Fruit fly (Drosophila melanogaster): Measurements from ENCODE around the gene GstD7.

The GstD7 gene

dm6 chr3R:12422379-12422975 is 44.2 kb downstream of the GstD7 start, which contains the start of the genes Scgbeta and CG17202:
Gene Scgbeta, minus strand, starts transcription at chr3R:12422429.
Gene CG17202, plus strand, starts transcription at chr3R:12422768.
- no peak for TF ChIP-seq CG3919 (GFP tag; optimal IDR thresholded peaks at IDR 0.05)
- TF ChIP-seq salr (GFP tag; optimal IDR thresholded peaks at IDR 0.05) = no peak
- peak; percentile 28 for TF ChIP-seq esn (GFP tag; optimal IDR thresholded peaks at IDR 0.05)
- TF ChIP-seq Sox102F (GFP tag; optimal IDR thresholded peaks at IDR 0.05) = no peak

DNA sequence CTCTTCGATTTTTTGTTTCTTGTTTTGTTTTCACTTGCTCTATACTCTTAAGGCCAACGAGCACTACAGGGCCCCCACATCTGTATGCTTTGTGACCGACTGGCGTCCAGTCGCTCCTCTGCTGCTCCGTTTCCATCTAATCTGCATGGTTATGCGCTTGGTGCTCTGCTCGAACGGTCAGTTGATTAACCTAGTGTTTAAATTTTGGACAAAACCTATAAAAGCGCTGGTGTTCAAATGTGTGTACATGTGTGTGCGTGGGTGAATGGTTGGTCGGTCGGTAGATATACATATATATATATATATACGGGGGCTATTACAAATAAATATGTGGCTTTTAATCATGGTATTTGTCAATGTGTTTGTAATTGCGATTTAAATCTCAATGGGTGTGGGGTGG is 45.7 kb downstream of the GstD7 start:
- TF ChIP-seq eg (GFP tag; IDR thresholded peaks at IDR 0.05) (no peak), CG6808 (GFP tag; optimal IDR thresholded peaks at IDR 0.05) (no peak), CG11294 (GFP tag; IDR thresholded peaks at IDR 0.05) (no peak)

DNA sequence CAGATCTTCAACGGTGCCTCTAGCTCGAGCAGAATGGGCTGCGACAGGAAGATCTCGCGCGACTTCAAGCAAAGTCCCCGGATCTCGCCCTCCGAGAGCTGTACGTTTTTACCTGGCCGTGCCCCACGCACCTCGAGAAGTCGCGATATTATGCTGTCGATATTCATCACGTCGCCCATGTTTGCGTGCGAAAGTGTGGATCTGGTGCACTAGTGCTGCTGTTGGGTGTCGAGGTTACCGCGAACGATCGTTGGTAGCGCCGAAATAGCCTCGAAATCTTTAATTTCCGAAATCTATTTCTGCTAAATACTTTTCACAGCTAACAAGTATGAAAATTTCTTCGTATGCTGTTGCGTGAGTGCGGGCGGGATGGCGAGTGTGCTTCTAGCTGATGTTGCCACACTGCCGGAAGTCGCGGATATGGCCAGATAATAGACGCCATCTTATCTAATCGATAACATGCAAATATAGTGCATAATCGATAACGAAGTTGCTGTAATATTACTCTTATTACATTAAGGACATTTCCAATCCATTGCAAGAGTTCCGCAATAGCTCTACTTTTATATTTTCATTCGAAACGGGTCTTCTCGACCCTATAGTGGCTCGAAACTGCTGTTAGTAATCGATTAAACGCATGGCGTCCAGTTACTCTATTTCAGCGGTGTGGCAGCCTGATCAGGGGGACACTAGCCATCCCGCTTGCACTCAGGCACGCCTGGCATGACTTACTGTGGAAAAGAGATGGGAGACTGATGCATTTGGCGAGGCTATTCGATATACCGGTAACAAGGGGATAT is 47.4 kb downstream of the GstD7 start, which contains the start of gene Pp1-87B:
Gene Pp1-87B, minus strand, starts transcription at position 408 of the 800 bp plus-strand sequence.
- no peak for TF ChIP-seq Gug (GFP tag; IDR thresholded peaks at IDR 0.05)
- no peak for TF ChIP-seq Met (GFP tag; optimal IDR thresholded peaks at IDR 0.05)
- TF ChIP-seq Hr38 (GFP tag; optimal IDR thresholded peaks at IDR 0.05) = no peak
- TF ChIP-seq spab (GFP tag; optimal IDR thresholded peaks at IDR 0.05) = no peak
- peak; percentile 5 for TF ChIP-seq CG3032 (tag; optimal IDR thresholded peaks at IDR 0.05)
- no peak for TF ChIP-seq Sox102F (GFP tag; optimal IDR thresholded peaks at IDR 0.05)
- TF ChIP-seq CG6163 (GFP tag; IDR thresholded peaks at IDR 0.05) = no peak
- TF ChIP-seq Eip75B (GFP tag; optimal IDR thresholded peaks at IDR 0.05) = no peak
- TF ChIP-seq Eip93F (GFP tag; optimal IDR thresholded peaks at IDR 0.05) = no peak
- TF ChIP-seq fkh (GFP tag; optimal IDR thresholded peaks at IDR 0.05) = no peak
- TF ChIP-seq topi (GFP tag; optimal IDR thresholded peaks at IDR 0.05) = no peak
- peak; percentile 20 for TF ChIP-seq CG1621 (tag; optimal IDR thresholded peaks at IDR 0.05)
- TF ChIP-seq CG10669 (GFP tag; optimal IDR thresholded peaks at IDR 0.05) = no peak
- TF ChIP-seq CG31627 (GFP tag; optimal IDR thresholded peaks at IDR 0.05) = peak; percentile 29
- TF ChIP-seq Lpt (GFP tag; optimal IDR thresholded peaks at IDR 0.05) = no peak
- TF ChIP-seq CG7368 (GFP tag; optimal IDR thresholded peaks at IDR 0.05) = no peak
- no peak for TF ChIP-seq eg (GFP tag; IDR thresholded peaks at IDR 0.05)
- TF ChIP-seq CG4318 (GFP tag; optimal IDR thresholded peaks at IDR 0.05) = no peak
- no peak for TF ChIP-seq CG8119 (GFP tag; IDR thresholded peaks at IDR 0.05)
- no peak for TF ChIP-seq vri (GFP tag; optimal IDR thresholded peaks at IDR 0.05)
- peak; percentile 17 for TF ChIP-seq esn (GFP tag; optimal IDR thresholded peaks at IDR 0.05)
- TF ChIP-seq CG6792 (GFP tag; optimal IDR thresholded peaks at IDR 0.05) = no peak
- TF ChIP-seq dsx (GFP tag; optimal IDR thresholded peaks at IDR 0.05; ENCODE audit: poor library complexity, severe bottlenecking) = no peak
- TF ChIP-seq CG6276 (GFP tag; optimal IDR thresholded peaks at IDR 0.05) = no peak
- no peak for TF ChIP-seq CG9139 (GFP tag; optimal IDR thresholded peaks at IDR 0.05)
- no peak for TF ChIP-seq svp (GFP tag)
- no peak for TF ChIP-seq CG6854 (GFP tag; optimal IDR thresholded peaks at IDR 0.05)
- TF ChIP-seq achi (GFP tag; optimal IDR thresholded peaks at IDR 0.05) = no peak
- TF ChIP-seq Ets21C (GFP tag; optimal IDR thresholded peaks at IDR 0.05) = no peak
- no peak for TF ChIP-seq pdm3 (GFP tag; optimal IDR thresholded peaks at IDR 0.05)
- no peak for TF ChIP-seq CG15336 (GFP tag; IDR thresholded peaks at IDR 0.05)
- no peak for TF ChIP-seq cyc (GFP tag; optimal IDR thresholded peaks at IDR 0.05)
- TF ChIP-seq Hr39 (GFP tag; optimal IDR thresholded peaks at IDR 0.05) = no peak
- no peak for TF ChIP-seq CG11294 (GFP tag; IDR thresholded peaks at IDR 0.05)
- no peak for TF ChIP-seq Hr4 (GFP tag; optimal IDR thresholded peaks at IDR 0.05)
- TF ChIP-seq OdsH (GFP tag; optimal IDR thresholded peaks at IDR 0.05) = no peak
- no peak for TF ChIP-seq dac (GFP tag; optimal IDR thresholded peaks at IDR 0.05)
- TF ChIP-seq Blimp-1 (GFP tag; optimal IDR thresholded peaks at IDR 0.05) = no peak
- TF ChIP-seq Eip78C (GFP tag) = peak; percentile 69
